Fruit fly (Drosophila melanogaster) whole organism, embryonic: ENCODE results near the gene Arl4.
A peak's percentile ranks its signal among the peaks of the same experiment; 100 is the strongest.

Source experiments
- Atf-2 ChIP-seq: fragments of 200-800 bp; sonication (Bioruptor generic); optimal IDR thresholded peaks from 2 replicates; lab custom pipeline; 2016; ENCODE audit warnings: missing biosample characterization, missing genetic modification characterization
- CG1024 ChIP-seq: fragments of 200-800 bp; sonication (Bioruptor generic); IDR thresholded peaks from 2 replicates; pipeline ENCODE4 v1.3.6; 2022; ENCODE audit warnings: missing biosample characterization, missing genetic modification characterization
- CG10366 ChIP-seq: fragments of 200-800 bp; sonication (Bioruptor generic); IDR thresholded peaks from 2 replicates; pipeline ENCODE4 v1.3.6; 2022; ENCODE audit warnings: missing biosample characterization, missing genetic modification characterization
- CG10431 ChIP-seq: fragments of 200-800 bp; sonication (Bioruptor generic); optimal IDR thresholded peaks from 3 replicates; lab custom pipeline; 2018; ENCODE audit warnings: missing biosample characterization, mild to moderate bottlenecking, missing genetic modification characterization
- CG11560 ChIP-seq: fragments of 200-800 bp; sonication (Bioruptor generic); IDR thresholded peaks from 3 replicates; pipeline ENCODE4 v1.3.6; 2022; ENCODE audit warnings: missing biosample characterization, missing genetic modification characterization
- CG12071 ChIP-seq: fragments of 200-800 bp; sonication (Bioruptor generic); optimal IDR thresholded peaks from 3 replicates; lab custom pipeline; 2018; ENCODE audit warnings: missing biosample characterization, mild to moderate bottlenecking, missing genetic modification characterization
- CG12236 ChIP-seq: fragments of 200-800 bp; sonication (Bioruptor generic); optimal IDR thresholded peaks from 2 replicates; lab custom pipeline; 2016; ENCODE audit warnings: missing biosample characterization, missing genetic modification characterization
- CG1602 ChIP-seq: fragments of 200-800 bp; sonication (Bioruptor generic); optimal IDR thresholded peaks from 3 replicates; lab custom pipeline; 2016; ENCODE audit warnings: missing biosample characterization, missing genetic modification characterization
- CG17612 ChIP-seq: fragments of 200-800 bp; sonication (Bioruptor generic); IDR thresholded peaks from 2 replicates; pipeline ENCODE4 v1.3.6; 2022; ENCODE audit warnings: missing biosample characterization, missing genetic modification characterization
- CG17802 ChIP-seq: fragments of 200-800 bp; sonication (Bioruptor generic); optimal IDR thresholded peaks from 2 replicates; lab custom pipeline; 2018; ENCODE audit warnings: missing biosample characterization, mild to moderate bottlenecking, missing genetic modification characterization, moderate library complexity
- CG18599 ChIP-seq: fragments of 200-800 bp; sonication (Bioruptor generic); optimal IDR thresholded peaks from 3 replicates; lab custom pipeline; 2017; ENCODE audit warnings: missing biosample characterization, missing genetic modification characterization, mild to moderate bottlenecking, moderate library complexity, missing genetic modification reagents
- CG18619 ChIP-seq: fragments of 200-800 bp; sonication (Bioruptor generic); optimal IDR thresholded peaks from 3 replicates; lab custom pipeline; 2017; ENCODE audit warnings: missing biosample characterization, mild to moderate bottlenecking, missing genetic modification characterization
- CG32532 ChIP-seq: fragments of 200-800 bp; sonication (Bioruptor generic); IDR thresholded peaks from 2 replicates; pipeline ENCODE4 v1.3.6; 2022; ENCODE audit warnings: missing biosample characterization, missing genetic modification characterization
- CG4360 ChIP-seq: fragments of 200-800 bp; sonication (Bioruptor generic); IDR thresholded peaks from 2 replicates; pipeline ENCODE4 v1.3.6; 2022; ENCODE audit warnings: missing biosample characterization, missing genetic modification characterization
- CG5180 ChIP-seq: fragments of 200-800 bp; sonication (Bioruptor generic); optimal IDR thresholded peaks from 3 replicates; lab custom pipeline; 2017; ENCODE audit warnings: missing biosample characterization, missing genetic modification characterization, mild to moderate bottlenecking, moderate library complexity, missing genetic modification reagents
- CG6683 ChIP-seq: fragments of 200-800 bp; sonication (Bioruptor generic); optimal IDR thresholded peaks from 2 replicates; lab custom pipeline; 2017; ENCODE audit warnings: missing biosample characterization, mild to moderate bottlenecking, missing genetic modification characterization, missing genetic modification reagents
- CG7372 ChIP-seq: fragments of 200-800 bp; sonication (Bioruptor generic); IDR thresholded peaks from 2 replicates; pipeline ENCODE4 v1.3.6; 2022; ENCODE audit warnings: missing biosample characterization, missing genetic modification characterization
- CG7928 ChIP-seq: fragments of 200-800 bp; sonication (Bioruptor generic); optimal IDR thresholded peaks from 2 replicates; lab custom pipeline; 2017; ENCODE audit warnings: missing biosample characterization, mild to moderate bottlenecking, missing genetic modification characterization
- CG7963 ChIP-seq: fragments of 200-800 bp; sonication (Bioruptor generic); IDR thresholded peaks from 3 replicates; pipeline ENCODE4 v1.3.6; 2022; ENCODE audit warnings: missing biosample characterization, missing genetic modification characterization; ENCODE audit not compliant: partially characterized antibody
- CG8290 ChIP-seq, 3 experiments: fragments of 200-800 bp; sonication (Bioruptor generic); optimal IDR thresholded peaks; 2 replicates each; lab custom pipeline; 2016 to 2019; ENCODE audit warnings: missing biosample characterization in 3 of 3, missing genetic modification characterization in 3 of 3, mild to moderate bottlenecking in 2 of 3, moderate library complexity in 1 of 3
- CG9932 ChIP-seq: fragments of 200-800 bp; sonication (Bioruptor generic); IDR thresholded peaks from 2 replicates; pipeline ENCODE4 v1.3.6; 2022; ENCODE audit warnings: missing biosample characterization, missing genetic modification characterization
- CoRest ChIP-seq: fragments of 200-800 bp; sonication (Bioruptor generic); optimal IDR thresholded peaks from 3 replicates; lab custom pipeline; 2018; ENCODE audit warnings: missing biosample characterization, mild to moderate bottlenecking, missing genetic modification characterization, moderate library complexity
- Deaf1 ChIP-seq: fragments of 200-800 bp; optimal IDR thresholded peaks from 3 replicates; lab custom pipeline; 2019; ENCODE audit warnings: missing biosample characterization, mild to moderate bottlenecking, missing genetic modification characterization, moderate library complexity
- Drgx ChIP-seq: fragments of 200-800 bp; sonication (Bioruptor generic); IDR thresholded peaks from 2 replicates; pipeline ENCODE4 v1.3.6; 2022; ENCODE audit warnings: missing biosample characterization, missing genetic modification characterization
- E2f2 ChIP-seq: fragments of 200-800 bp; sonication (Bioruptor generic); IDR thresholded peaks from 2 replicates; pipeline ENCODE4 v1.3.6; 2022; ENCODE audit warnings: missing biosample characterization, missing genetic modification characterization
- Eip74EF ChIP-seq, 2 experiments: fragments of 200-800 bp in 1 of 2; fragments of >200 bp in 1 of 2; sonication (Bioruptor generic) in 1 of 2; optimal IDR thresholded peaks; 2 replicates each; lab custom pipeline; 2017 to 2019; ENCODE audit warnings: missing biosample characterization in 2 of 2, missing genetic modification characterization in 2 of 2, mild to moderate bottlenecking in 1 of 2, moderate library complexity in 1 of 2
- Ets65A ChIP-seq: fragments of 200-800 bp; sonication (Bioruptor generic); peaks from one replicate; lab custom pipeline; 2016; ENCODE audit warnings: missing biosample characterization, missing genetic modification characterization
- Fer1 ChIP-seq: fragments of 200-800 bp; sonication (Bioruptor generic); optimal IDR thresholded peaks from 2 replicates; lab custom pipeline; 2017; ENCODE audit warnings: missing biosample characterization, mild to moderate bottlenecking, missing genetic modification characterization
- H15 ChIP-seq: fragments of 200-800 bp; sonication (Bioruptor generic); IDR thresholded peaks from 3 replicates; pipeline ENCODE4 v1.3.6; 2022; ENCODE audit warnings: missing biosample characterization, missing genetic modification characterization
- Hsf ChIP-seq: fragments of 200-800 bp; sonication (Bioruptor generic); optimal IDR thresholded peaks from 3 replicates; lab custom pipeline; 2016; ENCODE audit warnings: missing biosample characterization, missing genetic modification characterization
- MBD-R2 ChIP-seq: fragments of 200-800 bp; sonication (Bioruptor generic); IDR thresholded peaks from 2 replicates; pipeline ENCODE4 v1.3.6; 2022; ENCODE audit warnings: missing biosample characterization, missing genetic modification characterization
- Opbp ChIP-seq: fragments of 200-800 bp; sonication (Bioruptor generic); IDR thresholded peaks from 3 replicates; pipeline ENCODE4 v1.3.6; 2022; ENCODE audit warnings: missing biosample characterization, missing genetic modification characterization; ENCODE audit not compliant: partially characterized antibody
- Sry-δ ChIP-seq: fragments of 200-800 bp; sonication (Bioruptor generic); optimal IDR thresholded peaks from 2 replicates; lab custom pipeline; 2016; ENCODE audit warnings: missing biosample characterization, missing genetic modification characterization
- cato ChIP-seq: fragments of 200-800 bp; sonication (Bioruptor generic); optimal IDR thresholded peaks from 2 replicates; lab custom pipeline; 2016; ENCODE audit warnings: missing biosample characterization, missing genetic modification characterization, borderline replicate concordance
- cg ChIP-seq: fragments of 200-800 bp; sonication (Bioruptor generic); optimal IDR thresholded peaks from 3 replicates; lab custom pipeline; 2019; ENCODE audit warnings: missing biosample characterization, mild to moderate bottlenecking, missing genetic modification characterization, moderate library complexity
- crp ChIP-seq, 2 experiments: fragments of 200-800 bp; sonication (Bioruptor generic); optimal IDR thresholded peaks; 2 replicates in 1 of 2; 3 replicates in 1 of 2; lab custom pipeline; 2017; ENCODE audit warnings: missing biosample characterization in 2 of 2, missing genetic modification characterization in 2 of 2, mild to moderate bottlenecking in 1 of 2, moderate library complexity in 1 of 2
- dati ChIP-seq: fragments of 200-800 bp; sonication (Bioruptor generic); IDR thresholded peaks from 2 replicates; pipeline ENCODE4 v1.3.6; 2022; ENCODE audit warnings: missing biosample characterization, missing genetic modification characterization
- dmrt11E ChIP-seq: fragments of 200-800 bp; sonication (Bioruptor generic); optimal IDR thresholded peaks from 3 replicates; lab custom pipeline; 2018; ENCODE audit warnings: missing biosample characterization, mild to moderate bottlenecking, missing genetic modification characterization, moderate library complexity
- eve ChIP-seq, 2 experiments: fragments of >200 bp; optimal IDR thresholded peaks; 2 replicates each; lab custom pipeline; 2017; ENCODE audit warnings: missing biosample characterization in 2 of 2, missing genetic modification characterization in 2 of 2
- gro ChIP-seq: fragments of 200-800 bp; sonication (Bioruptor generic); optimal IDR thresholded peaks from 2 replicates; lab custom pipeline; 2016; ENCODE audit warnings: missing biosample characterization, missing genetic modification characterization
- maf-S ChIP-seq: fragments of 200-800 bp; sonication (Bioruptor generic); optimal IDR thresholded peaks from 2 replicates; lab custom pipeline; 2016; ENCODE audit warnings: missing biosample characterization, missing genetic modification characterization
- p53 ChIP-seq: fragments of 200-800 bp; sonication (Bioruptor generic); optimal IDR thresholded peaks from 2 replicates; lab custom pipeline; 2016; ENCODE audit warnings: missing biosample characterization, missing genetic modification characterization
- pfk ChIP-seq: fragments of 200-800 bp; sonication (Bioruptor generic); optimal IDR thresholded peaks from 2 replicates; lab custom pipeline; 2018; ENCODE audit warnings: missing biosample characterization, mild to moderate bottlenecking, missing genetic modification characterization, moderate library complexity
- phol ChIP-seq: fragments of 200-800 bp; sonication (Bioruptor generic); optimal IDR thresholded peaks from 3 replicates; lab custom pipeline; 2018; ENCODE audit warnings: missing biosample characterization, mild to moderate bottlenecking, missing genetic modification characterization, moderate library complexity
- pros ChIP-seq: fragments of 200-800 bp; sonication (Bioruptor generic); optimal IDR thresholded peaks from 3 replicates; lab custom pipeline; 2019; ENCODE audit warnings: missing biosample characterization, mild to moderate bottlenecking, missing genetic modification characterization, moderate library complexity
- row ChIP-seq: fragments of 200-800 bp; sonication (Bioruptor generic); IDR thresholded peaks from 3 replicates; pipeline ENCODE4 v1.3.6; 2022; ENCODE audit warnings: missing biosample characterization, missing genetic modification characterization
- seq ChIP-seq: fragments of 200-800 bp; sonication (Bioruptor generic); IDR thresholded peaks from 2 replicates; pipeline ENCODE4 v1.3.6; 2022; ENCODE audit warnings: missing biosample characterization, missing genetic modification characterization
- sima ChIP-seq: fragments of 200-800 bp; sonication (Bioruptor generic); optimal IDR thresholded peaks from 2 replicates; lab custom pipeline; 2016; ENCODE audit warnings: missing biosample characterization, missing genetic modification characterization
- sug ChIP-seq: fragments of 200-800 bp; optimal IDR thresholded peaks from 2 replicates; lab custom pipeline; 2019; ENCODE audit warnings: missing biosample characterization, mild to moderate bottlenecking, missing genetic modification characterization, moderate library complexity
- toy ChIP-seq: fragments of 200-800 bp; sonication (Bioruptor generic); IDR thresholded peaks from 2 replicates; pipeline ENCODE4 v1.3.6; 2022; ENCODE audit warnings: missing biosample characterization, missing genetic modification characterization
- vnd ChIP-seq: fragments of 200-800 bp; sonication (Bioruptor generic); IDR thresholded peaks from 3 replicates; pipeline ENCODE4 v1.3.6; 2022; ENCODE audit warnings: missing biosample characterization, missing genetic modification characterization; ENCODE audit not compliant: partially characterized antibody

Gene Arl4

dm6 chr4:180780-181179, 1.6 kb upstream of the Arl4 start (continued):
- TF ChIP-seq gro (GFP tag; lab: Kevin White, UChicago) (no peak), Deaf1 (tag; lab: Kevin White, UChicago) (no peak), CG11560 (tag; lab: Robert Waterston, UW) (no peak), CG9932 (GFP tag; lab: Robert Waterston, UW) (no peak), dati (GFP tag; lab: Robert Waterston, UW) (no peak), cg (GFP tag; lab: Kevin White, UChicago) (peak; percentile 1), vnd (GFP tag; lab: Robert Waterston, UW) (no peak), Eip74EF (GFP tag; optimal IDR thresholded peaks at IDR 0.05; lab: Kevin White, UChicago) (peak in 1 of 2 experiments; percentile 16), phol (tag; lab: Kevin White, UChicago) (peak; percentile 25), CG18619 (GFP tag; lab: Kevin White, UChicago) (no peak), crp (GFP tag; optimal IDR thresholded peaks at IDR 0.05; lab: Kevin White, UChicago) (no peak), CoRest (tag; lab: Kevin White, UChicago) (no peak), seq (GFP tag; lab: Robert Waterston, UW) (0 out of 2 replicates have a peak, but pooled peaks have one; percentile 8), CG10366 (GFP tag; lab: Robert Waterston, UW) (no peak), CG4360 (no peak), Fer1 (GFP tag; lab: Kevin White, UChicago) (no peak), maf-S (GFP tag; lab: Kevin White, UChicago) (no peak), E2f2 (GFP tag; lab: Robert Waterston, UW) (no peak), CG12236 (no peak), Sry-δ (GFP tag; lab: Kevin White, UChicago) (peak; percentile 7), sima (GFP tag; lab: Kevin White, UChicago) (no peak), Atf-2 (GFP tag; lab: Kevin White, UChicago) (no peak), MBD-R2 (no peak), row (peak; percentile 55; the same call in 2 of the 3 replicates), CG7963 (no peak), Hsf (no peak), Opbp (GFP tag; lab: Robert Waterston, UW) (no peak), CG12071 (GFP tag; lab: Kevin White, UChicago) (no peak), CG6683 (GFP tag; lab: Kevin White, UChicago) (no peak), CG8290 (GFP tag; optimal IDR thresholded peaks at IDR 0.05; lab: Kevin White, UChicago) (no peak), CG8290 (tag; optimal IDR thresholded peaks at IDR 0.05; lab: Kevin White, UChicago) (no peak), CG7372 (GFP tag; lab: Robert Waterston, UW) (no peak), CG7928 (GFP tag; lab: Kevin White, UChicago) (no peak), CG1024 (GFP tag; lab: Robert Waterston, UW) (peak; percentile 84), cato (no peak), H15 (no peak), Ets65A (GFP tag; lab: Kevin White, UChicago) (peak; percentile 93), CG10431 (no peak), CG5180 (GFP tag; lab: Kevin White, UChicago) (no peak), CG18599 (GFP tag; lab: Kevin White, UChicago) (no peak), toy (GFP tag; lab: Robert Waterston, UW) (no peak), CG1602 (GFP tag; lab: Kevin White, UChicago) (no peak), CG17802 (peak; percentile 92), CG17612 (no peak), Drgx (GFP tag; lab: Robert Waterston, UW) (no peak), p53 (GFP tag; lab: Kevin White, UChicago) (no peak), eve (GFP tag; optimal IDR thresholded peaks at IDR 0.05; lab: Kevin White, UChicago) (peak in 1 of 2 experiments; percentile 21), dmrt11E (tag; lab: Kevin White, UChicago) (no peak), sug (tag; lab: Kevin White, UChicago) (no peak), CG32532 (GFP tag; lab: Robert Waterston, UW) (no peak), pros (GFP tag; lab: Kevin White, UChicago) (no peak), pfk (peak; percentile 47)
